Worm (Caenorhabditis elegans) whole organism, young adult: ENCODE data around the gene malt-1.

Source experiments
- B0019.2 ChIP-seq: fragments of 200-800 bp; sonication (Bioruptor generic); conservative IDR thresholded peaks from 2 replicates; pipeline ENCODE4 v1.3.6; 2022; ENCODE audit warnings: missing genetic modification reagents, missing genetic modification characterization, missing compliant biosample characterization
- C06A6.2 ChIP-seq: fragments of 200-800 bp; sonication (Bioruptor generic); conservative IDR thresholded peaks from 2 replicates; pipeline ENCODE4 v1.3.6; 2022; ENCODE audit warnings: missing genetic modification characterization, missing compliant biosample characterization
- D2030.7 ChIP-seq: fragments of 200-800 bp; sonication (Bioruptor generic); IDR thresholded peaks from 2 replicates; pipeline ENCODE4 v1.3.6; 2022; ENCODE audit warnings: missing genetic modification reagents, missing genetic modification characterization, missing compliant biosample characterization
- F52B5.7 ChIP-seq: sonication (generic microtip); optimal IDR thresholded peaks from 2 replicates; lab custom pipeline; 2016; ENCODE audit warnings: mild to moderate bottlenecking, missing genetic modification characterization, missing compliant biosample characterization
- K12H6.12 ChIP-seq: fragments of 200-800 bp; sonication (Bioruptor generic); optimal IDR thresholded peaks from 2 replicates; lab custom pipeline; 2018; ENCODE audit warnings: mild to moderate bottlenecking, missing genetic modification characterization, missing compliant biosample characterization
- athp-1 ChIP-seq: sonication (generic microtip); optimal IDR thresholded peaks from 2 replicates; lab custom pipeline; 2017; ENCODE audit warnings: mild to moderate bottlenecking, missing genetic modification characterization, missing compliant biosample characterization
- cebp-1 ChIP-seq, 2 experiments: fragments of 200-800 bp in 1 of 2; sonication (Bioruptor generic) in 1 of 2; sonication (generic microtip) in 1 of 2; IDR thresholded peaks in 1 of 2; optimal IDR thresholded peaks in 1 of 2; 2 replicates each; pipeline versions ENCODE4 v1.3.6 to Lab custom; 2017 to 2022; ENCODE audit warnings: missing compliant biosample characterization in 2 of 2, missing genetic modification characterization in 2 of 2, mild to moderate bottlenecking in 1 of 2, missing genetic modification reagents in 1 of 2, moderate library complexity in 1 of 2
- ceh-27 ChIP-seq: fragments of 200-800 bp; sonication (Bioruptor generic); optimal IDR thresholded peaks from 2 replicates; lab custom pipeline; 2018; ENCODE audit warnings: mild to moderate bottlenecking, missing genetic modification characterization, moderate library complexity, missing compliant biosample characterization
- ceh-91 ChIP-seq: fragments of 200-800 bp; sonication (Bioruptor generic); IDR thresholded peaks from 2 replicates; pipeline ENCODE4 v1.3.6; 2022; ENCODE audit warnings: missing genetic modification reagents, missing genetic modification characterization, missing compliant biosample characterization
- die-1 ChIP-seq: sonication (generic microtip); optimal IDR thresholded peaks from 2 replicates; lab custom pipeline; 2016; ENCODE audit warnings: missing genotype, mild to moderate bottlenecking, missing genetic modification characterization, missing compliant biosample characterization
- dox-1 ChIP-seq: fragments of 200-800 bp; sonication (Bioruptor generic); IDR thresholded peaks from 2 replicates; pipeline ENCODE4 v1.3.6; 2022; ENCODE audit warnings: missing genetic modification reagents, missing genetic modification characterization, missing compliant biosample characterization
- egl-18 ChIP-seq: fragments of 200-800 bp; sonication (Bioruptor generic); IDR thresholded peaks from 2 replicates; pipeline ENCODE4 v1.3.6; 2022; ENCODE audit warnings: missing genetic modification reagents, missing genetic modification characterization, missing compliant biosample characterization
- egl-44 ChIP-seq: fragments of 200-800 bp; sonication (Bioruptor generic); IDR thresholded peaks from 2 replicates; pipeline ENCODE4 v1.3.6; 2022; ENCODE audit warnings: missing genetic modification reagents, missing genetic modification characterization, missing compliant biosample characterization
- egrh-3 ChIP-seq: fragments of 200-800 bp; sonication (Bioruptor generic); IDR thresholded peaks from 2 replicates; pipeline ENCODE4 v1.3.6; 2022; ENCODE audit warnings: missing genetic modification reagents, missing genetic modification characterization, missing compliant biosample characterization
- ekl-4 ChIP-seq: fragments of 200-800 bp; sonication (Bioruptor generic); IDR thresholded peaks from 2 replicates; pipeline ENCODE4 v1.3.6; 2022; ENCODE audit warnings: missing genetic modification reagents, missing genetic modification characterization, missing compliant biosample characterization
- ets-4 ChIP-seq: fragments of 200-800 bp; sonication (Bioruptor generic); optimal IDR thresholded peaks from 2 replicates; lab custom pipeline; 2018; ENCODE audit warnings: mild to moderate bottlenecking, missing genetic modification characterization, missing compliant biosample characterization
- fkh-3 ChIP-seq: sonication (generic microtip); optimal IDR thresholded peaks from 2 replicates; lab custom pipeline; 2016; ENCODE audit warnings: mild to moderate bottlenecking, missing genetic modification characterization, missing compliant biosample characterization
- him-1 ChIP-seq: sonication (generic microtip); optimal IDR thresholded peaks from 2 replicates; lab custom pipeline; 2016; ENCODE audit warnings: missing genotype, missing genetic modification reagents, missing genetic modification characterization, missing compliant biosample characterization
- hlh-12 ChIP-seq: sonication (generic microtip); optimal IDR thresholded peaks from 2 replicates; lab custom pipeline; 2016; ENCODE audit warnings: missing genetic modification characterization, missing compliant biosample characterization
- hmg-1.2 ChIP-seq: fragments of 200-800 bp; sonication (Bioruptor generic); IDR thresholded peaks from 2 replicates; pipeline ENCODE4 v1.3.6; 2022; ENCODE audit warnings: missing genetic modification reagents, missing genetic modification characterization, missing compliant biosample characterization
- hrde-1 ChIP-seq: sonication (generic microtip); optimal IDR thresholded peaks from 2 replicates; lab custom pipeline; 2016; ENCODE audit warnings: missing genetic modification characterization, mild to moderate bottlenecking, missing compliant biosample characterization, moderate library complexity, missing genotype, missing genetic modification reagents, borderline replicate concordance
- lin-35 ChIP-seq, 3 experiments: fragments of 150-350 bp in 2 of 3; sonication (generic microtip) in 1 of 3; optimal IDR thresholded peaks; 2 replicates each; lab custom pipeline; 2014 to 2018; ENCODE audit warnings: missing biosample characterization in 3 of 3, missing genetic modification characterization in 3 of 3, missing genetic modification reagents in 3 of 3
- lsl-1 ChIP-seq: fragments of 200-800 bp; sonication (Bioruptor generic); optimal IDR thresholded peaks from 2 replicates; lab custom pipeline; 2018; ENCODE audit warnings: mild to moderate bottlenecking, missing genetic modification characterization, moderate library complexity, missing compliant biosample characterization
- madf-10 ChIP-seq: sonication (generic microtip); optimal IDR thresholded peaks from 2 replicates; lab custom pipeline; 2016; ENCODE audit warnings: mild to moderate bottlenecking, missing genetic modification characterization, missing compliant biosample characterization
- mel-28 ChIP-seq: sonication (generic microtip); optimal IDR thresholded peaks from 2 replicates; lab custom pipeline; 2016; ENCODE audit warnings: borderline replicate concordance, mild to moderate bottlenecking, missing genetic modification characterization, missing compliant biosample characterization
- nfyb-1 ChIP-seq: fragments of 200-800 bp; sonication (Bioruptor generic); IDR thresholded peaks from 2 replicates; pipeline ENCODE4 v1.3.6; 2022; ENCODE audit warnings: missing genetic modification reagents, missing genetic modification characterization, missing compliant biosample characterization
- nhr-80 ChIP-seq: sonication (generic microtip); optimal IDR thresholded peaks from 2 replicates; lab custom pipeline; 2016; ENCODE audit warnings: missing genetic modification characterization, missing compliant biosample characterization
- pha-4 ChIP-seq: fragments of 150-350 bp; sonication (generic microtip); optimal IDR thresholded peaks from 2 replicates; lab custom pipeline; 2014; ENCODE audit warnings: missing biosample characterization, missing genetic modification reagents, missing genetic modification characterization
- rcor-1 ChIP-seq: fragments of 200-800 bp; sonication (Bioruptor generic); IDR thresholded peaks from 2 replicates; pipeline ENCODE4 v1.3.6; 2022; ENCODE audit warnings: missing genetic modification reagents, missing genetic modification characterization, missing compliant biosample characterization
- sea-2 ChIP-seq: fragments of 200-800 bp; sonication (Bioruptor generic); IDR thresholded peaks from 2 replicates; pipeline ENCODE4 v1.3.6; 2022; ENCODE audit warnings: missing genetic modification characterization, missing compliant biosample characterization
- snpc-1.3 ChIP-seq: sonication (generic microtip); optimal IDR thresholded peaks from 2 replicates; lab custom pipeline; 2017; ENCODE audit warnings: missing genetic modification characterization, mild to moderate bottlenecking, missing compliant biosample characterization, antibody characterized with exemption, moderate library complexity, missing genotype, missing genetic modification reagents; ENCODE audit not compliant: insufficient read depth
- snpc-3.4 ChIP-seq: sonication (generic microtip); optimal IDR thresholded peaks from 2 replicates; lab custom pipeline; 2017; ENCODE audit warnings: missing genetic modification characterization, mild to moderate bottlenecking, missing compliant biosample characterization, antibody characterized with exemption, moderate library complexity, missing genotype, missing genetic modification reagents
- somi-1 ChIP-seq: fragments of 200-800 bp; sonication (Bioruptor generic); optimal IDR thresholded peaks from 2 replicates; lab custom pipeline; 2018; ENCODE audit warnings: mild to moderate bottlenecking, missing genetic modification characterization, missing compliant biosample characterization
- sptf-2 ChIP-seq: fragments of 200-800 bp; sonication (Bioruptor generic); optimal IDR thresholded peaks from 2 replicates; lab custom pipeline; 2018; ENCODE audit warnings: mild to moderate bottlenecking, missing genetic modification characterization, missing compliant biosample characterization
- unc-130 ChIP-seq: sonication (generic microtip); optimal IDR thresholded peaks from 2 replicates; lab custom pipeline; 2016; ENCODE audit warnings: missing genetic modification reagents, missing genetic modification characterization, missing compliant biosample characterization
- unc-62 ChIP-seq: fragments of 150-350 bp; optimal IDR thresholded peaks from 2 replicates; lab custom pipeline; 2014; ENCODE audit warnings: missing biosample characterization, missing genetic modification reagents, missing genetic modification characterization
- xnd-1 ChIP-seq: sonication (generic microtip); optimal IDR thresholded peaks from 2 replicates; lab custom pipeline; 2016; ENCODE audit warnings: missing genotype, missing genetic modification reagents, missing genetic modification characterization, missing compliant biosample characterization
- zfh-2 ChIP-seq: fragments of 200-800 bp; sonication (Bioruptor generic); conservative IDR thresholded peaks from 2 replicates; pipeline ENCODE4 v1.3.6; 2022; ENCODE audit warnings: missing genetic modification reagents, missing genetic modification characterization, missing compliant biosample characterization
- zim-3 ChIP-seq: sonication (generic microtip); optimal IDR thresholded peaks from 2 replicates; lab custom pipeline; 2017; ENCODE audit warnings: mild to moderate bottlenecking, missing genetic modification characterization, moderate library complexity, missing compliant biosample characterization

Gene malt-1

ce11 chrII:6943299-6944051, 7.6 kb downstream of the malt-1 start:
- no peak for TF ChIP-seq zim-3 (tag; lab: Kevin White, UChicago)
- no peak for TF ChIP-seq D2030.7 (GFP tag; lab: Robert Waterston, UW)
- peak; percentile 2 for TF ChIP-seq ets-4 (GFP tag; lab: Kevin White, UChicago)
- no peak for TF ChIP-seq mel-28 (tag; lab: Kevin White, UChicago)
- peak; percentile 48 for TF ChIP-seq ceh-27 (GFP tag; lab: Kevin White, UChicago)
- peak; percentile 89 for TF ChIP-seq madf-10 (tag; lab: Kevin White, UChicago)
- no peak for TF ChIP-seq hlh-12 (tag; lab: Kevin White, UChicago)
- TF ChIP-seq cebp-1 (GFP tag; IDR thresholded peaks at IDR 0.05; lab: Robert Waterston, UW), result no peak; the same call in 1 of the 2 replicates
- TF ChIP-seq cebp-1 (tag; optimal IDR thresholded peaks at IDR 0.05; lab: Kevin White, UChicago), result peak; percentile 82
- TF ChIP-seq F52B5.7 (tag; lab: Kevin White, UChicago), result peak; percentile 23
- TF ChIP-seq unc-62 (GFP tag; lab: Kevin White, UChicago), result peak; percentile 51
- TF ChIP-seq egrh-3 (GFP tag; lab: Robert Waterston, UW), result peak; percentile 86; the same call in 1 of the 2 replicates
- no peak for TF ChIP-seq ekl-4 (GFP tag; lab: Robert Waterston, UW)
- peak; percentile 67; the same call in 1 of the 2 replicates for TF ChIP-seq hmg-1.2 (GFP tag; lab: Robert Waterston, UW)
- TF ChIP-seq unc-130 (GFP tag; lab: Kevin White, UChicago), result no peak
- TF ChIP-seq C06A6.2 (GFP tag; lab: Robert Waterston, UW), result no peak
- TF ChIP-seq zfh-2 (GFP tag; lab: Robert Waterston, UW), result peak; percentile 98
- TF ChIP-seq dox-1 (GFP tag; lab: Robert Waterston, UW), result peak; percentile 31; the same call in 1 of the 2 replicates
- TF ChIP-seq nfyb-1 (GFP tag; lab: Robert Waterston, UW), result 0 out of 2 replicates have a peak, but pooled peaks have one; percentile 14
- TF ChIP-seq sptf-2 (GFP tag; lab: Kevin White, UChicago), result no peak
- no peak for TF ChIP-seq lin-35 (GFP tag; optimal IDR thresholded peaks at IDR 0.05; lab: Kevin White, UChicago)
- TF ChIP-seq xnd-1, result no peak
- no peak for TF ChIP-seq rcor-1 (GFP tag; lab: Robert Waterston, UW)
- no peak for TF ChIP-seq hrde-1 (tag; lab: Kevin White, UChicago)
- no peak for TF ChIP-seq die-1 (tag; lab: Kevin White, UChicago)
- 0 out of 2 replicates have a peak, but pooled peaks have one; percentile 18 for TF ChIP-seq ceh-91 (GFP tag; lab: Robert Waterston, UW)
- TF ChIP-seq K12H6.12, result peak; percentile 28
- peak; percentile 65 for TF ChIP-seq nhr-80 (tag; lab: Kevin White, UChicago)

- TF ChIP-seq sea-2 (GFP tag; lab: Robert Waterston, UW) (no peak), somi-1 (GFP tag; lab: Kevin White, UChicago) (no peak), athp-1 (no peak), egl-18 (no peak), pha-4 (tag; lab: Kevin White, UChicago) (no peak), egl-44 (GFP tag; lab: Robert Waterston, UW) (no peak), lsl-1 (no peak), B0019.2 (no peak), him-1 (tag; lab: Kevin White, UChicago) (no peak), fkh-3 (no peak), snpc-3.4 (tag; lab: Kevin White, UChicago) (no peak), snpc-1.3 (tag; lab: Kevin White, UChicago) (no peak)
These were observed 9.6 kb downstream of the malt-1 start for ce11 chrII:6941520-6941919.
